Worm (Caenorhabditis elegans) whole organism, L3 larva: Measurements from ENCODE around the gene ZK892.3.
"Not testable (repeated sequence)": the region's sequence is repeated elsewhere in the genome, so short reads cannot be mapped to it uniquely, and the experiment has no call there.

Experiments used
- ama-1 ChIP-seq: fragments of 150-350 bp; optimal IDR thresholded peaks from 2 replicates; lab custom pipeline; 2018
- ceh-9 ChIP-seq: sonication (generic microtip); optimal IDR thresholded peaks from 2 replicates; lab custom pipeline; 2018; ENCODE audit warnings: missing biosample characterization, missing genetic modification characterization
- elt-1 ChIP-seq: fragments of 150-350 bp; optimal IDR thresholded peaks from 2 replicates; lab custom pipeline; 2014; ENCODE audit warnings: missing biosample characterization, missing genetic modification characterization
- elt-2 ChIP-seq: sonication (generic microtip); optimal IDR thresholded peaks from 2 replicates; lab custom pipeline; 2016; ENCODE audit warnings: missing genetic modification reagents, mild to moderate bottlenecking, missing genetic modification characterization, missing compliant biosample characterization
- eor-1 ChIP-seq, 2 experiments: fragments of 150-350 bp; optimal IDR thresholded peaks; 2 replicates each; lab custom pipeline; 2014 to 2018; ENCODE audit warnings: missing biosample characterization in 2 of 2, missing genetic modification characterization in 2 of 2
- fkh-10 ChIP-seq: sonication (generic microtip); optimal IDR thresholded peaks from 2 replicates; lab custom pipeline; 2017; ENCODE audit warnings: missing biosample characterization, missing genetic modification reagents, missing genetic modification characterization
- hmg-11 ChIP-seq: sonication (generic microtip); optimal IDR thresholded peaks from 2 replicates; lab custom pipeline; 2016; ENCODE audit warnings: missing genetic modification characterization, missing compliant biosample characterization
- jun-1 ChIP-seq: fragments of 150-350 bp; optimal IDR thresholded peaks from 2 replicates; lab custom pipeline; 2014; ENCODE audit warnings: missing biosample characterization, missing genetic modification reagents, missing genetic modification characterization
- lin-15B ChIP-seq: fragments of 150-350 bp; optimal IDR thresholded peaks from 2 replicates; lab custom pipeline; 2014; ENCODE audit warnings: missing biosample characterization, missing genetic modification characterization
- lin-39 ChIP-seq: fragments of 150-350 bp; optimal IDR thresholded peaks from 2 replicates; lab custom pipeline; 2018; ENCODE audit warnings: missing biosample characterization, missing genetic modification reagents, missing genetic modification characterization
- nhr-11 ChIP-seq: fragments of 150-350 bp; optimal IDR thresholded peaks from 2 replicates; lab custom pipeline; 2014; ENCODE audit warnings: missing biosample characterization, missing genetic modification characterization
- nhr-12 ChIP-seq: fragments of 150-350 bp; optimal IDR thresholded peaks from 2 replicates; lab custom pipeline; 2014; ENCODE audit warnings: missing biosample characterization, missing genetic modification characterization
- nhr-23 ChIP-seq: fragments of 150-350 bp; optimal IDR thresholded peaks from 2 replicates; lab custom pipeline; 2014; ENCODE audit warnings: missing biosample characterization, missing genetic modification reagents, missing genetic modification characterization
- nhr-237 ChIP-seq: fragments of 150-350 bp; optimal IDR thresholded peaks from 2 replicates; lab custom pipeline; 2014; ENCODE audit warnings: missing biosample characterization, missing genetic modification characterization
- nhr-25 ChIP-seq: sonication (generic microtip); optimal IDR thresholded peaks from 2 replicates; lab custom pipeline; 2017; ENCODE audit warnings: missing biosample characterization, missing genetic modification characterization
- nhr-28 ChIP-seq: fragments of 150-350 bp; optimal IDR thresholded peaks from 2 replicates; lab custom pipeline; 2014; ENCODE audit warnings: missing biosample characterization, missing genetic modification characterization
- nhr-43 ChIP-seq: sonication (generic microtip); optimal IDR thresholded peaks from 2 replicates; lab custom pipeline; 2016; ENCODE audit warnings: mild to moderate bottlenecking, missing genetic modification characterization, missing compliant biosample characterization; ENCODE audit not compliant: poor library complexity, severe bottlenecking
- nhr-76 ChIP-seq: fragments of 150-350 bp; sonication (generic microtip); optimal IDR thresholded peaks from 5 replicates; lab custom pipeline; 2014; ENCODE audit warnings: missing biosample characterization, missing genetic modification characterization
- nhr-77 ChIP-seq: fragments of 150-350 bp; optimal IDR thresholded peaks from 2 replicates; lab custom pipeline; 2014; ENCODE audit warnings: missing biosample characterization, missing genetic modification characterization
- pha-4 ChIP-seq: fragments of 150-350 bp; optimal IDR thresholded peaks from 2 replicates; lab custom pipeline; 2014; ENCODE audit warnings: missing biosample characterization, missing genetic modification reagents, missing genetic modification characterization
- pqm-1 ChIP-seq: fragments of 150-350 bp; optimal IDR thresholded peaks from 2 replicates; lab custom pipeline; 2017; ENCODE audit warnings: missing biosample characterization, missing genetic modification characterization, inconsistent platforms
- snpc-4 ChIP-seq: fragments of 150-350 bp; optimal IDR thresholded peaks from 2 replicates; lab custom pipeline; 2014; ENCODE audit warnings: missing biosample characterization, missing genetic modification characterization
- tbx-2 ChIP-seq: sonication (generic microtip); optimal IDR thresholded peaks from 2 replicates; lab custom pipeline; 2016; ENCODE audit warnings: mild to moderate bottlenecking, missing genetic modification characterization, missing compliant biosample characterization
- unc-39 ChIP-seq: sonication (generic microtip); optimal IDR thresholded peaks from 4 replicates; lab custom pipeline; 2017; ENCODE audit warnings: missing biosample characterization, missing genetic modification characterization
- unc-62 ChIP-seq: fragments of 150-350 bp; sonication (generic microtip); optimal IDR thresholded peaks from 4 replicates; lab custom pipeline; 2014; ENCODE audit warnings: missing biosample characterization, missing genetic modification reagents, missing genetic modification characterization
- zag-1 ChIP-seq: fragments of 150-350 bp; optimal IDR thresholded peaks from 2 replicates; lab custom pipeline; 2014; ENCODE audit warnings: missing biosample characterization, missing genetic modification characterization
- ztf-11 ChIP-seq: fragments of 150-350 bp; optimal IDR thresholded peaks from 2 replicates; lab custom pipeline; 2014; ENCODE audit warnings: missing biosample characterization, missing genetic modification characterization
- ztf-4 ChIP-seq: fragments of 150-350 bp; optimal IDR thresholded peaks from 2 replicates; lab custom pipeline; 2014; ENCODE audit warnings: missing biosample characterization, missing genetic modification characterization

The ZK892.3 gene

DNA sequence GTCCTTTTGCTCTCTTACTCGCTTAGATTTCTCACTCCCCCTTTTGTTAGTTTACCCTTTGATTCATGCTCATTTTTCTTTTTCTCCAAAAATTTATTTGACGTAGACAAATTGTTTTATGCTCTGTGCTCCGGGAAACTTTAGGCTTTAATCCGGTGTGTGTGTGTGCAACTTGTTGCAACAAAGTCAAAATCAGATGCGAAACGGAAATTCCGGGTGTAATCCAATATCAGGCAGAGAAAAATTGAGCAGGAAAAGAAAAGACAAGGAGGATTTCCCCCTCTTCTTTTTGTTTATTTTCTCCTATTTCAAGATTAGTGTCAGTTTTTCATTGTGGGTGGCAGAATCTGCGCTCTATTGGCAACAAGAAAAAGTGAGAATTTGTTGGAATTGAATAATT is 9.2 kb upstream of the ZK892.3 start:
- peak; percentile 12 for TF ChIP-seq fkh-10 (GFP tag; lab: Kevin White, UChicago)
- TF ChIP-seq zag-1 (tag; lab: Kevin White, UChicago), result no peak

DNA sequence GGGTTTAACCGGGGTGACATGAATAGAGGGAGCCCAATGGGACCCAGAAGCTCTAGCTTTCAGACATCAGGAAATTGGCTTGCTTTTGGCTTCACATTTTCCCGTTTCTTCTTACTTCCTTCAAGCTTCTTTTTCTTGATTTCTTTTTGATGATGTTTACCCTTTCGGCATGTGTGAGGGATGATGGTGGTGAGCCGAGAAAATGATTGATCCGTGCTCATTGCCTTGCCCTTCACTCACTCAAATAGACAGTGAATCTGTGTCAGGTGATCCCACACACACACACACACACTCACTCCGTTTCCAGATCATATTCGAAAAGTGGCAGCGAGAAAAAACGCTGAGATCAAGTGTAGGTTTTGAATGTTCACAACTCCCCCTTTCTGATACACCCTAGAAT is 7.0 kb upstream of the ZK892.3 start:
- TF ChIP-seq hmg-11 (tag; lab: Kevin White, UChicago), result no peak
- TF ChIP-seq unc-39 (tag; lab: Kevin White, UChicago), result no peak
- TF ChIP-seq nhr-11, result no peak
- no peak for TF ChIP-seq nhr-237 (tag; lab: Kevin White, UChicago)
- no peak for TF ChIP-seq unc-62 (GFP tag; lab: Kevin White, UChicago)
- no peak for TF ChIP-seq lin-39 (tag; lab: Kevin White, UChicago)
- no peak for TF ChIP-seq nhr-25 (tag; lab: Kevin White, UChicago)
- no peak for TF ChIP-seq tbx-2 (tag; lab: Kevin White, UChicago)
- TF ChIP-seq ama-1 (lab: Kevin White, UChicago), result no peak
- TF ChIP-seq nhr-12, result no peak
- no peak for TF ChIP-seq nhr-23 (tag; lab: Kevin White, UChicago)

DNA sequence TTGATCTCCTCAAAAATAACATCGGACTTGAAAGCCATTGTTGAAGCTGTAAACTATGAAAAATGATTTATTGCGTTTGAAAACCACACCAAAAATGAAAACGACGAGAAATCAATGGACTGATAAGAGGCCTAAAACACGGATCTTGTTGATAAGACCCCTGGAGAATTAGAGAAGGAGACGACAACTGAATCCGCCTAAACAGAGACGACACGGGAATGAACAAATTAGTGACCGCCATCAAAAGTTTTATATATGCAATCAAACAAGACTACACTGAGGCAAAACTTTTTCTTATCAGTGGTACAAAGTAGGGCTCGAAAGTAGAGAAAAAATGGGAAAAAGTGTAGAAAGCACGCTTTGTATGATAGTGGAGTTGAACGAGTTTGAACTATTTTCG is 581 bp upstream of the ZK892.3 start, which contains the start of gene nlt-1:
nlt-1 (minus strand) TSS at position 78 of the 400 bp plus-strand sequence.
- no peak for TF ChIP-seq ceh-9 (tag; lab: Kevin White, UChicago)
- peak; percentile 80 for TF ChIP-seq jun-1
- TF ChIP-seq pha-4 (tag; lab: Kevin White, UChicago), result peak; percentile 50
- TF ChIP-seq nhr-23 (tag; lab: Kevin White, UChicago), result peak; percentile 13
- no peak for TF ChIP-seq lin-39 (tag; lab: Kevin White, UChicago)
- no peak for TF ChIP-seq unc-62 (GFP tag; lab: Kevin White, UChicago)
- TF ChIP-seq nhr-77, result no peak
- no peak for TF ChIP-seq nhr-11
- TF ChIP-seq tbx-2 (tag; lab: Kevin White, UChicago), result no peak
- TF ChIP-seq nhr-76 (tag; lab: Kevin White, UChicago), result no peak
- peak; percentile 98 for TF ChIP-seq pqm-1
- peak; percentile 98 for TF ChIP-seq elt-2 (tag; lab: Kevin White, UChicago)
- TF ChIP-seq ztf-4 (tag; lab: Kevin White, UChicago), result no peak
- TF ChIP-seq unc-39 (tag; lab: Kevin White, UChicago), result no peak

DNA sequence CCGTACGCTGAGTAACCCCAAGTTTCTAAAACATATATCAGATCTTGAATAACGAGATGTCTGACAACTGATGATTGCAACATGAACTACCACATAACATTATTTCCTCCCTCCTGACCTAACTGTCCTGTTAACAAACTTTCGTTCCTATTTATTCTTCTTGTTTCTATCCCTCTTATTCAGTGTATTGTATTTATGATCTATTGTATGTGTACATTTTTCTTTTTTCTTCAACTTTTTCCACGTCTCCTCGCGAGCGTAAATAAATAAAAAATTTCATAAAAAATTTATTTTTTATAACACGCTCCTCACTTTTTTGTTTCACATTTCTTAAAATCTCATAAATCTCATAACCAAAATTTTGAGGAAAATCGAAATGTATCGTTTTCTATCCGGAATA is 4.6 kb downstream of the ZK892.3 start, which contains the start of gene ZK892.4:
ZK892.4 (plus strand) TSS at position 301 of the 400 bp plus-strand sequence.
- TF ChIP-seq lin-39, tbx-2, ztf-4 (tag; lab: Kevin White, UChicago): not testable (repeated sequence)

DNA sequence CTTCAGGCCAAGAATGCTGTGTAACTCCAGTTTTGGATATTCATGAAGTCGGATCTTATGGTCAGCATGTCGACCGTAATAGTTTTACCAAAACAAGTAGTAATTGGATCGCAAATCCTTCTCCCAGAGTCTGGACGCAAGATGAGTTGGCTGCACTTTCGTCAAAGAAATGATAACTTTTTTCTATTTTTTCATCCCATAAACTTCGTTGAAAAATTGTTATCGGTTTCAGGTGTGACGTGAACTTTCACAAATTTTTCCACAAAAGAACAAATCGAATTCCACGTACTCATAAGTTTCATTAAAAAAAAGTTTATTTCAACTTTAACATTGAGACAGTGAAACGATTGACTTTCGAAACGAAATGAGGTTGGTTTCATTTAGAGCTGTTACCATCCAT is 6.3 kb downstream of the ZK892.3 start, which contains the start of gene ZK892.5:
ZK892.5 (plus strand) TSS at position 301 of the 400 bp plus-strand sequence.
- no peak for TF ChIP-seq nhr-43

DNA sequence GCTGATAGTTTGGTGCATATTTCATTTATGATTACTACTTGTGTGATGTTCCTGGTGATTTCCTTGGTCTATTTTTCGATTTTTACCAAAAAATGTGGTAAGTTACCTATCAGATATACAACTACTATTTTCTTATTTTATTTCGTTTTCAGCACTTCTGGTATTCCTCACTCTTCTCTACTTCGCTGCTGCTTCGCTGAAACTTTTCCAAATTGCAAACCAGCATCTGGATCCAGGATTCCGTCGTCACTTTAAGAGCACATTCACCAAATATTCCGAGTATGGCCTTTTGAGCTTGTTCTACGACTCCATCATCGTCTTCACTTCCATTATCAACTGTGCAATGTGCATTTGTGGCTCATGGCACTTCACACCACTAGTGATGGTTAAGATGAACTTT is 6.9 kb downstream of the ZK892.3 start:
- TF ChIP-seq nhr-28 (tag; lab: Kevin White, UChicago), result no peak
- TF ChIP-seq nhr-43, result no peak
- no peak for TF ChIP-seq snpc-4 (tag; lab: Kevin White, UChicago)
- TF ChIP-seq elt-2 (tag; lab: Kevin White, UChicago), result no peak
- TF ChIP-seq ceh-9 (tag; lab: Kevin White, UChicago), result no peak
- TF ChIP-seq hmg-11 (tag; lab: Kevin White, UChicago), result no peak
- TF ChIP-seq eor-1 (tag; optimal IDR thresholded peaks at IDR 0.05; lab: Kevin White, UChicago), result no peak
- TF ChIP-seq ztf-11 (tag; lab: Kevin White, UChicago), result no peak
- TF ChIP-seq lin-15B (tag; lab: Kevin White, UChicago), result no peak
- no peak for TF ChIP-seq elt-1 (tag; lab: Kevin White, UChicago)
- TF ChIP-seq, all 47 proteins: peak for 0

DNA sequence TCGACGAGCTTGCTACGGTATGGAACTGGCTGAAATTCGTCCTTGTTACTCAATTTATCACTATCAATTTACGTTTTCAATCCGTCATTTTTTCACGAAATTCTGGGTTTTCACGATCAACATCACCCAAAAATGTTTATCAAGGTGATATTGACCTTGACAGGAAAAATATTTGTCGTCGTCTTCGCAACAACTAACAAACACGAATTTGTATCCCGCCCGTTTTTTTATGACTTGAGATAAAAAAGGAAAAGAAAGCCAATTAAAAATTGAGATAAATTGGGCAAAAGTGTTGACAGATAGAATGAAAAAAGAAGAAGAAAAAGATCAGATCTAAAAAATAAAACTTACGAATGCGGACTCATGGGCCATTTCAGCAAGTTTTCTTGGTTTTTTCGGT is 9.3 kb downstream of the ZK892.3 start:
- TF ChIP-seq nhr-23 (tag; lab: Kevin White, UChicago) (peak; percentile 5), nhr-25 (tag; lab: Kevin White, UChicago) (peak; percentile 32), pha-4 (tag; lab: Kevin White, UChicago) (no peak)
